Worm (Caenorhabditis elegans): ENCODE results near the gene F42G4.6.

ce11 chrII:13053443-13053842 lies 25.7 kb upstream of the F42G4.6 start:
- TF ChIP-seq mdl-1 (tag; optimal IDR thresholded peaks at IDR 0.05): no peak
- TF ChIP-seq snpc-4 (tag; optimal IDR thresholded peaks at IDR 0.05): no peak
- TF ChIP-seq unc-62 (GFP tag; optimal IDR thresholded peaks at IDR 0.05): no peak
- TF ChIP-seq jun-1 (tag; optimal IDR thresholded peaks at IDR 0.05): no peak
- no peak for TF ChIP-seq fkh-10 (GFP tag; optimal IDR thresholded peaks at IDR 0.05)
- TF ChIP-seq ceh-9 (tag; optimal IDR thresholded peaks at IDR 0.05): no peak
- no peak for TF ChIP-seq nhr-12 (tag; optimal IDR thresholded peaks at IDR 0.05)
